Worm (Caenorhabditis elegans): Measurements from ENCODE around the gene W08E12.4.

DNA sequence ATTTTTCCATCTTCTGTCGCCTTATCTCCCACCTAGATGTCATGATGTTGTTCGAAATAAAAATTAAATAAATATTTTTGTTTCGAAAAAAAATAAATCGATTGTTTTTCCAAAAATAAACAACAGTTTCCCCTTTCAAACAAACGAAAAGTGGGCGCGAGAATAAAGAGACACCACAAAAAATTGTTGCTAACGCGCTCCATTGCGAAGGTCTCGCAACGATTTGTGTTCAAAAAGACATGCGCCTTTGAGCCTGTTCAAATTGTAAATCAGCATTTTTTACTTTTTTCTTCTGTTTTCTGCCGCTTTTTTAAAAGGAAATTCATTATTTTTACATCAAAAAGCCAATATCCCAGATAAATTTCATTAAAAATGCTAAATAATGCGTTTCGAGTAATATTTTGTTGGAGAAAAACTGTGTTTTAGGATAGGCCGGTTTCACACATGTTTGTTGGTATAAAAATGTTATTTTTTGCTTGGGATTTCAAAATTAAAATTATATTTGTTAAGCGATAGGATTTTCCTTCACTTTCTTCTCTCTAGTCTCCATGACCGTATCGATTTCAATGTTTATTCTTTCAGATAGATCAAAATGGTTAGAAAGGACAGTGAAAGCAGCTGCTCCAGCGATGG, 7.5 kb upstream of the W08E12.4 start, which contains the start of gene W08E12.7:
- no peak for TF ChIP-seq ztf-29 (GFP tag; IDR thresholded peaks at IDR 0.05)
- TF ChIP-seq ztf-23 (GFP tag; IDR thresholded peaks at IDR 0.05), result peak; percentile 67
- no peak for TF ChIP-seq T22C8.4 (GFP tag; IDR thresholded peaks at IDR 0.05)
- peak; percentile 91 for TF ChIP-seq cog-1 (tag; optimal IDR thresholded peaks at IDR 0.05)
- peak; percentile 60; the same call in 1 of the 2 replicates for TF ChIP-seq klf-2 (GFP tag; conservative IDR thresholded peaks at IDR 0.05)
- peak; percentile 77 for TF ChIP-seq flt-1 (GFP tag; IDR thresholded peaks at IDR 0.05)
- TF ChIP-seq med-1 (GFP tag; optimal IDR thresholded peaks at IDR 0.05; ENCODE audit: insufficient read depth), result no peak
- no peak for TF ChIP-seq ref-1 (GFP tag; conservative IDR thresholded peaks at IDR 0.05)
- no peak for TF ChIP-seq tab-1 (GFP tag; IDR thresholded peaks at IDR 0.05)

All from whole organism, midembryonic.